Worm (Caenorhabditis elegans): ENCODE data around the gene srg-61.

srg-61 gene

DNA sequence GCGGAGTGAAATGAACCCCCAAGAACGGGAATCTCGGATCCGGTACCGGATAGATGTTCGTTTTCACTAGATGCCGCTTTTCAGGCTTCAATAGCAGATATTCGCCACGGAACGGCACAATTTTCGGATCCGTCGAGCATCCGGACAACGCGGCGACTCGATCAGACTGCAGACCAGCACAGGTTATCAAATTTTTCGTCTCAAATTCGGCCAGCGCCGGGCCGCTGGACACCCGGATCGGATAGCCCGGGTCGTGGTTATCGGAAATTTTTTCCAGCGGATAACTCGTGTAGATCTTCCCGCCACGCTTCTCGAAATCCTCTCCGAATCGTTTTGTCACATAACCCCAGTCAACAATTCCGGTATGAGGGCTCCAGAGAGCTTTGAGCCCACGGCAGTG lies 49.6 kb downstream of the srg-61 start:
- TF ChIP-seq blmp-1 (tag; optimal IDR thresholded peaks at IDR 0.05; ENCODE audit: insufficient read depth) = no peak

Measured in whole organism, L2 larva.